Fruit fly (Drosophila melanogaster): ENCODE data around the gene CG2217.

- TF ChIP-seq psq (optimal IDR thresholded peaks at IDR 0.05) (no peak), h (optimal IDR thresholded peaks at IDR 0.05) (no peak), insv (optimal IDR thresholded peaks at IDR 0.05) (no peak), ttk (optimal IDR thresholded peaks at IDR 0.05) (no peak), Myc (optimal IDR thresholded peaks at IDR 0.05) (no peak), Sin3A (optimal IDR thresholded peaks at IDR 0.05) (no peak)
Measured at dm6 chr3R:30472331-30472730, 49.6 kb upstream of the CG2217 start.
